Fruit fly (Drosophila melanogaster) whole organism, adult: ENCODE results near the gene CG3198.

Source experiments
- CG11617 ChIP-seq: fragments of 200-800 bp; sonication (Bioruptor generic); optimal IDR thresholded peaks from 2 replicates; lab custom pipeline; 2017; ENCODE audit warnings: mild to moderate bottlenecking, missing biosample characterization, missing genetic modification reagents, missing genetic modification characterization
- CG12768 ChIP-seq: fragments of 200-800 bp; sonication (Bioruptor generic); optimal IDR thresholded peaks from 2 replicates; lab custom pipeline; 2017; ENCODE audit warnings: missing biosample characterization, missing genetic modification characterization, mild to moderate bottlenecking, moderate library complexity, missing genetic modification reagents
- CG1620 ChIP-seq: fragments of 200-800 bp; sonication (Bioruptor generic); optimal IDR thresholded peaks from 2 replicates; lab custom pipeline; 2016; ENCODE audit warnings: missing biosample characterization, missing genetic modification characterization
- CG33017 ChIP-seq: fragments of 200-800 bp; sonication (Bioruptor generic); optimal IDR thresholded peaks from 2 replicates; lab custom pipeline; 2018; ENCODE audit warnings: missing biosample characterization, mild to moderate bottlenecking, missing genetic modification characterization, moderate library complexity
- CG7101 ChIP-seq: fragments of 200-800 bp; sonication (Bioruptor generic); optimal IDR thresholded peaks from 2 replicates; lab custom pipeline; 2018; ENCODE audit warnings: missing biosample characterization, mild to moderate bottlenecking, missing genetic modification characterization, moderate library complexity
- Crg-1 ChIP-seq: fragments of 200-800 bp; sonication (Bioruptor generic); optimal IDR thresholded peaks from 2 replicates; lab custom pipeline; 2016; ENCODE audit warnings: missing biosample characterization, missing genetic modification characterization
- Mnt ChIP-seq: fragments of 200-800 bp; sonication (Bioruptor generic); optimal IDR thresholded peaks from 2 replicates; lab custom pipeline; 2016; ENCODE audit warnings: missing biosample characterization, mild to moderate bottlenecking, missing genetic modification characterization
- bab1 ChIP-seq: fragments of 200-800 bp; sonication (Bioruptor generic); optimal IDR thresholded peaks from 3 replicates; lab custom pipeline; 2019; ENCODE audit warnings: missing biosample characterization, mild to moderate bottlenecking, missing genetic modification characterization, moderate library complexity
- cic ChIP-seq: fragments of 200-800 bp; sonication (Bioruptor generic); optimal IDR thresholded peaks from 2 replicates; lab custom pipeline; 2017; ENCODE audit warnings: missing biosample characterization, mild to moderate bottlenecking, missing genetic modification characterization, moderate library complexity
- cnc ChIP-seq, 2 experiments: fragments of >200 bp; optimal IDR thresholded peaks; 2 replicates each; lab custom pipeline; 2017
- kay ChIP-seq: fragments of 200-800 bp; sonication (Bioruptor generic); peaks from one replicate; lab custom pipeline; 2016; ENCODE audit warnings: missing biosample characterization, missing genetic modification characterization, borderline replicate concordance
- ovo ChIP-seq: fragments of 200-800 bp; sonication (Bioruptor generic); optimal IDR thresholded peaks from 2 replicates; lab custom pipeline; 2016; ENCODE audit warnings: missing biosample characterization, missing genetic modification characterization
- toe ChIP-seq: fragments of 200-800 bp; sonication (Bioruptor generic); optimal IDR thresholded peaks from 2 replicates; lab custom pipeline; 2016; ENCODE audit warnings: missing biosample characterization, missing genetic modification characterization

- TF ChIP-seq Mnt (GFP tag; lab: Kevin White, UChicago) = no peak
- TF ChIP-seq CG33017 = no peak
- TF ChIP-seq CG12768 (GFP tag; lab: Kevin White, UChicago) = no peak
- no peak for TF ChIP-seq kay (GFP tag; lab: Kevin White, UChicago)
- no peak for TF ChIP-seq CG7101 (tag; lab: Kevin White, UChicago)
- TF ChIP-seq cic = no peak
- TF ChIP-seq CG11617 (GFP tag; lab: Kevin White, UChicago) = no peak
- TF ChIP-seq CG1620 (GFP tag; lab: Kevin White, UChicago) = no peak
- no peak for TF ChIP-seq Crg-1 (GFP tag; lab: Kevin White, UChicago)
- TF ChIP-seq ovo (GFP tag; lab: Kevin White, UChicago) = no peak
- TF ChIP-seq cnc (optimal IDR thresholded peaks at IDR 0.05; lab: Kevin White, UChicago) = no peak
- no peak for TF ChIP-seq toe (GFP tag; lab: Kevin White, UChicago)
- TF ChIP-seq bab1 = no peak
Measured at dm6 chrX:6646846-6647245, 26.9 kb downstream of the CG3198 start.
